Worm (Caenorhabditis elegans) whole organism, L4/young adult: ENCODE results near the gene K05G3.1.

ENCODE experiments used
- W03F9.2 ChIP-seq: fragments of 150-350 bp; optimal IDR thresholded peaks from 2 replicates; lab custom pipeline; 2014; ENCODE audit warnings: missing biosample characterization, missing genetic modification characterization
- dao-5 ChIP-seq: sonication (generic microtip); optimal IDR thresholded peaks from 2 replicates; lab custom pipeline; 2016; ENCODE audit warnings: missing genotype, missing genetic modification characterization, moderate library complexity, missing compliant biosample characterization
- him-1 ChIP-seq: sonication (generic microtip); optimal IDR thresholded peaks from 2 replicates; lab custom pipeline; 2016; ENCODE audit warnings: missing genotype, missing genetic modification reagents, missing genetic modification characterization, missing compliant biosample characterization

The K05G3.1 gene

ce11 chrX:16535192-16535591, 34.1 kb downstream of the K05G3.1 start:
- TF ChIP-seq dao-5 (tag; lab: Kevin White, UChicago) (no peak), him-1 (tag; lab: Kevin White, UChicago) (no peak), W03F9.2 (tag; lab: Kevin White, UChicago) (no peak)

DNA sequence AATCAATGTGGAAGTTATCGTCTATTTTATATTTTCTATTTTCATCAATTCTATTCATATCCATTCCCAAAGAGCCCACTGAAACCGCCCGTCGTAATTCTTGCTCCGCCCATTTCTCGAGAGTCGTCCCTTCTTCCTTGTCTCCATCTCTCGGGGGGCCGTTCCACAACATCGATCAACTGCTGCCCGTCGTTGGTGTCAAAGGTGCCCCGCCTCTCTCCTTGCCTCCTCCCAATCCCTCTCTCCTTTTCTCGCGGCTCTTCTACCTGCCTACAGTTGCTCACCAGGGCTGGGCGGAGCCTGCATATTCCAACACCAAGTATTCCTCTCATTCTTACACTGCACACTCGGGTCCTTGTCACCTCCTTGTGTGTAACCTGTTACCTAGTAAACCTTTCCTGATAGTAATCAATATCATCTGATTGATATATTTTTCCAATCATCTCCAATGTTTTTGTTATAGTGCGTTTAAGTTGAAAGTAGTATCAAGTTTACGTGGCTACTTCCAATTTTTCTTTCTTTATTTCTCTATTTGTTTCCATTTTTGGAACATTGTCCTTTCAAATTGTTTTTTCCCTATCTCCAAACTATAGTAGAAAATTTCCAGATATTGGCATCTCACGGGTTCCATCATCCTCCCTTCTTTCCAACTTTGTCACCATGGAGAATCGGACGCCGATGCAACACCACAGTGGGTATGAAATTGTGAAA, 35.3 kb downstream of the K05G3.1 start, which contains the start of gene pat-9:
Gene pat-9, plus strand, starts transcription at position 661 of the 711 bp plus-strand sequence.
- no peak for TF ChIP-seq dao-5 (tag; lab: Kevin White, UChicago)
- no peak for TF ChIP-seq him-1 (tag; lab: Kevin White, UChicago)
- TF ChIP-seq W03F9.2 (tag; lab: Kevin White, UChicago), result no peak

DNA sequence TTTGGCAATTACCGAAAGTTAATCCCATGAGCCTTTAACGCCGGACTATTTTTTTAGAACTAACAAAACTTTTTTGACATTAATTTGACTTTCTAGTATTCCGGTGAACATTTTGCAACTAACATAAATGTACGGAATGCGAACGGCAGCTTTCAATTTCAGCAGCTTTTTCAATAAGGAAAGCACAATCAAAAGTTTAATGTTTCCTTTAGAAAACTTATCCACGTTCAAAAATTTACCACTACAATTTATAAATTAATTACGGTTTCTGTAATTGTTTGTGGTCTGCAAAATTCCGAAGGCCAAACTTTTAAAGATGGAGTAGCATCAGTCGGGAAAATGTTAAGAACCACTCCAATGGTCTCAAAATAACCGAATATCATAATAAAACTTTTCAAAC, 39.2 kb downstream of the K05G3.1 start, which contains the start of gene osm-1:
Gene osm-1, plus strand, starts transcription at position 301 of the 400 bp plus-strand sequence.
- no peak for TF ChIP-seq him-1 (tag; lab: Kevin White, UChicago)
- TF ChIP-seq dao-5 (tag; lab: Kevin White, UChicago), result no peak
- TF ChIP-seq W03F9.2 (tag; lab: Kevin White, UChicago), result no peak

- TF ChIP-seq W03F9.2 (tag; lab: Kevin White, UChicago) (no peak), dao-5 (tag; lab: Kevin White, UChicago) (no peak), him-1 (tag; lab: Kevin White, UChicago) (no peak)
Measured at ce11 chrX:16543887-16544286, 42.8 kb downstream of the K05G3.1 start.

- TF ChIP-seq him-1 (tag; lab: Kevin White, UChicago), result no peak
- no peak for TF ChIP-seq W03F9.2 (tag; lab: Kevin White, UChicago)
- TF ChIP-seq dao-5 (tag; lab: Kevin White, UChicago), result no peak
Measured at ce11 chrX:16545641-16546040, 44.5 kb downstream of the K05G3.1 start.

DNA sequence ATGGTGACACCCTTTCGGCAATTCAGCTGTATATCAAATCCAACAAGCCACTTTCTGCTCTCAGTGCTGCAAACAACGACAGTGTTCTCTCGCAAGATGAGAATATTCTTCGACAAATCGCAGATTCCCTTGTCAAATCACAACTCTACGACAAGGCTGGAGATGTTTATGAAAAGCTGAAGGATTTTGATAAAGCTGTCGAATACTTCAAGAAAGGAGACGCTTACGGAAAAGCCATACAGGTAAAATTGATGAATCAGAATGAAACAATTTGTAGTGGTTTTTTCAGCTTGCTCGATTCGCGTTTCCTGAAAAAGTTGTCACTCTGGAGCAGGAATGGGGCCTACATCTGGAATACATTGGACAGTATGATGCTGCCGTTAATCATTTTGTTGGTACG, 45.0 kb downstream of the K05G3.1 start:
- TF ChIP-seq him-1 (tag; lab: Kevin White, UChicago) (no peak), dao-5 (tag; lab: Kevin White, UChicago) (no peak), W03F9.2 (tag; lab: Kevin White, UChicago) (no peak)

DNA sequence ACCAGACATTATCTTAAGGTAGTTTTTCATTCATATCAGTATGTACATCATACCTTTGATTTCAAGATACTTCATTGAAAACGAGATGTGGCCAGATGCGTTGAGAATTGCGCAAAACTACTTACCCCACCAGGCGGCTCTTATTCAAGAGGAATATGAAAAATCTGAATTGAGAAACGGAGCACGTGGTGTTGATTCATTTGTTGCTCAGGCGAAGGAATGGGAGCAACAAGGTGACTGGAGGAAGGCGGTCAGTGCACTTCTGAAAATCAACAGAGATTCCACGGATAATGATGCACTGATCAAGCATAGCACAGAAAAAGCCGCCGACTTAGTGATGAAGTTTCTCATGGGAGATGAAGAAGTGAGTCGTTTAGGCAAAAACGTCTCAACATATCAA, 47.2 kb downstream of the K05G3.1 start:
- TF ChIP-seq dao-5 (tag; lab: Kevin White, UChicago), result no peak
- no peak for TF ChIP-seq W03F9.2 (tag; lab: Kevin White, UChicago)
- no peak for TF ChIP-seq him-1 (tag; lab: Kevin White, UChicago)

DNA sequence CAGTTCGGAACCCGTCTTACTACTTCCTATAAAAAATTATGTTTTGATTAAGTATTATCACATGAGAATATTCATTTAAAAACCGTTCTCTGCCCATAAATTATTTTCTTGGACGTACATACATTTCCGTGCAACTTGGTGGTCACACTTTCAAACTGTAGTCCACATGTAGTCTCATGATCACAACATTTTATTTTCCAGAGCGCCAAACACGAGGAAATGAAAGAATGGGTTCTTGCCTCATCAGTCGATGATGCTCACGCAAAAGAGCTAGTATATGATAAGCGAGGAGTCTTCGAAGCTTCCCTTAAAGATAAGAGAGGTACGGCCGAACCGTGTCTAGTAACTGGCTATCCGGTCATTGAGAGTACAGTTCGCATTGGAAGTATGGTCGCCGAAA, 49.4 kb downstream of the K05G3.1 start:
- TF ChIP-seq him-1 (tag; lab: Kevin White, UChicago), result no peak
- TF ChIP-seq dao-5 (tag; lab: Kevin White, UChicago), result no peak
- no peak for TF ChIP-seq W03F9.2 (tag; lab: Kevin White, UChicago)

ce11 chrX:16551318-16551717, 50.2 kb downstream of the K05G3.1 start:
- TF ChIP-seq dao-5 (tag; lab: Kevin White, UChicago) (no peak), W03F9.2 (tag; lab: Kevin White, UChicago) (no peak), him-1 (tag; lab: Kevin White, UChicago) (no peak)
